Fruit fly (Drosophila melanogaster) Kc167 (cell line): Measurements from ENCODE around the gene inaF-A.

Experiments used
- Myc ChIP-seq: fragments of >200 bp; optimal IDR thresholded peaks from 2 replicates; lab custom pipeline; 2017; ENCODE audit warnings: missing external identifiers
- Sin3A ChIP-seq: fragments of >200 bp; optimal IDR thresholded peaks from 2 replicates; lab custom pipeline; 2018; ENCODE audit warnings: missing external identifiers
- h ChIP-seq: fragments of >200 bp; optimal IDR thresholded peaks from 3 replicates; lab custom pipeline; 2018; ENCODE audit warnings: missing external identifiers
- psq ChIP-seq: fragments of >200 bp; optimal IDR thresholded peaks from 2 replicates; lab custom pipeline; 2017; ENCODE audit warnings: missing external identifiers
- ttk ChIP-seq: sonication (Bioruptor generic); optimal IDR thresholded peaks from 2 replicates; lab custom pipeline; 2017; ENCODE audit warnings: missing external identifiers

DNA sequence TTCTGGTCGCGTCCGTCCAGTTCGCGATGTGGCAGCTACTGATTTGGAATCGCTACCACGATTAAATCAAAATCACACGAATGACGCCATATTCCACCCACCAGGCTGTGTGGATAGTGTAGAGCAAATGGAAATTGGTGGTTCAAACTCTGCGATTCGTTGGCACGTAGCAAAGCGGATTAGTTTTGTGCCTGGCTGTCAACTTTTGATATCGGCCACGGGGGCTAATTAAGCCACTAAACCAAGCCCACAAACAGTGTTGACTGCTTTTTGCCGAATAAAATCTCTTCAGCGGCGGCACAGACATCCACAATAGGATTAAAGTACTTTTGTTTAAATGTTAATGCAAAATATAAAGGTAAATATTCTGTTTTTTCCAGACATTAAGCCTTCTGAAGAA lies 2.0 kb downstream of the inaF-A start, which contains the start of gene inaF-C:
- TF ChIP-seq ttk (no peak), h (lab: Kevin White, UChicago) (no peak), Myc (no peak), psq (lab: Kevin White, UChicago) (no peak), Sin3A (lab: Kevin White, UChicago) (no peak)
